Worm (Caenorhabditis elegans) whole organism, L1 larva: Measurements from ENCODE around the gene nyn-3.

Experiments used
- C04F5.9 ChIP-seq: sonication (generic microtip); optimal IDR thresholded peaks from 2 replicates; lab custom pipeline; 2016; ENCODE audit warnings: missing genetic modification characterization, missing compliant biosample characterization
- F16B12.6 ChIP-seq: fragments of 150-350 bp; optimal IDR thresholded peaks from 2 replicates; lab custom pipeline; 2014; ENCODE audit warnings: missing biosample characterization, missing genetic modification characterization
- aha-1 ChIP-seq: fragments of 150-350 bp; optimal IDR thresholded peaks from 2 replicates; lab custom pipeline; 2014; ENCODE audit warnings: missing biosample characterization, missing genetic modification characterization
- aly-2 ChIP-seq: fragments of 150-350 bp; optimal IDR thresholded peaks from 2 replicates; lab custom pipeline; 2014; ENCODE audit warnings: missing biosample characterization, missing genetic modification characterization
- ama-1 ChIP-seq: fragments of 150-350 bp; optimal IDR thresholded peaks from 2 replicates; lab custom pipeline; 2014
- blmp-1 ChIP-seq: fragments of 150-350 bp; optimal IDR thresholded peaks from 2 replicates; lab custom pipeline; 2014; ENCODE audit warnings: missing biosample characterization, missing genetic modification characterization
- ceh-63 ChIP-seq: fragments of 200-800 bp; sonication (Bioruptor generic); optimal IDR thresholded peaks from 2 replicates; lab custom pipeline; 2018; ENCODE audit warnings: mild to moderate bottlenecking, missing genetic modification characterization, missing compliant biosample characterization
- ceh-8 ChIP-seq: fragments of 200-800 bp; sonication (Bioruptor generic); optimal IDR thresholded peaks from 2 replicates; lab custom pipeline; 2018; ENCODE audit warnings: mild to moderate bottlenecking, missing genetic modification characterization, moderate library complexity, missing compliant biosample characterization
- ceh-82 ChIP-seq, 3 experiments: fragments of 150-350 bp in 1 of 3; sonication (generic microtip) in 2 of 3; optimal IDR thresholded peaks; 2 replicates each; lab custom pipeline; 2014 to 2017; ENCODE audit warnings: missing biosample characterization in 3 of 3, missing genetic modification characterization in 3 of 3
- ces-1 ChIP-seq: fragments of 150-350 bp; optimal IDR thresholded peaks from 2 replicates; lab custom pipeline; 2014; ENCODE audit warnings: missing biosample characterization, missing genetic modification reagents, missing genetic modification characterization
- dpl-1 ChIP-seq, 3 experiments: fragments of 150-350 bp in 2 of 3; sonication (generic microtip) in 1 of 3; optimal IDR thresholded peaks; 2 replicates each; lab custom pipeline; 2014 to 2017; ENCODE audit warnings: missing biosample characterization in 3 of 3, missing genetic modification characterization in 3 of 3, missing genetic modification reagents in 3 of 3
- efl-1 ChIP-seq, 4 experiments: fragments of 150-350 bp; optimal IDR thresholded peaks in 3 of 4; peaks in 1 of 4; 1 replicate in 1 of 4; 2 replicates in 3 of 4; lab custom pipeline; 2014; ENCODE audit warnings: missing biosample characterization in 2 of 4, missing genetic modification characterization in 2 of 4, missing genetic modification reagents in 2 of 4
- efl-3 ChIP-seq: fragments of 200-800 bp; sonication (Bioruptor generic); optimal IDR thresholded peaks from 2 replicates; lab custom pipeline; 2018; ENCODE audit warnings: mild to moderate bottlenecking, missing genetic modification characterization, missing compliant biosample characterization
- elt-3 ChIP-seq, 6 experiments: fragments of 150-350 bp in 1 of 6; sonication (generic microtip); optimal IDR thresholded peaks; 2 replicates each; lab custom pipeline; 2017 to 2018; ENCODE audit warnings: missing biosample characterization in 6 of 6, missing genetic modification characterization in 6 of 6, inconsistent platforms in 1 of 6
- fkh-10 ChIP-seq: sonication (generic microtip); optimal IDR thresholded peaks from 2 replicates; lab custom pipeline; 2017; ENCODE audit warnings: missing biosample characterization, missing genetic modification reagents, missing genetic modification characterization
- fkh-8 ChIP-seq: sonication (generic microtip); optimal IDR thresholded peaks from 2 replicates; lab custom pipeline; 2016; ENCODE audit warnings: mild to moderate bottlenecking, missing genetic modification characterization, missing compliant biosample characterization
- grh-1 ChIP-seq: fragments of 200-800 bp; sonication (Bioruptor generic); IDR thresholded peaks from 2 replicates; pipeline ENCODE4 v1.3.6; 2022; ENCODE audit warnings: missing genetic modification reagents, missing genetic modification characterization, missing compliant biosample characterization
- hpl-2 ChIP-seq: fragments of 150-350 bp; optimal IDR thresholded peaks from 2 replicates; lab custom pipeline; 2014; ENCODE audit warnings: missing biosample characterization, missing genetic modification reagents, missing genetic modification characterization
- isw-1 ChIP-seq: fragments of 200-800 bp; sonication (Bioruptor generic); IDR thresholded peaks from 2 replicates; pipeline ENCODE4 v1.3.6; 2022; ENCODE audit warnings: missing genetic modification characterization, missing compliant biosample characterization
- jun-1 ChIP-seq: fragments of 150-350 bp; optimal IDR thresholded peaks from 2 replicates; lab custom pipeline; 2014; ENCODE audit warnings: missing biosample characterization, missing genetic modification reagents, missing genetic modification characterization
- lin-14 ChIP-seq: fragments of 200-800 bp; sonication (Bioruptor generic); optimal IDR thresholded peaks from 2 replicates; lab custom pipeline; 2018; ENCODE audit warnings: mild to moderate bottlenecking, missing genetic modification characterization, moderate library complexity, missing compliant biosample characterization
- lin-15B ChIP-seq: fragments of 150-350 bp; sonication (generic microtip); optimal IDR thresholded peaks from 3 replicates; lab custom pipeline; 2014; ENCODE audit warnings: missing biosample characterization, missing genetic modification characterization
- lsy-2 ChIP-seq, 2 experiments: fragments of 150-350 bp; optimal IDR thresholded peaks; 2 replicates each; lab custom pipeline; 2014; ENCODE audit warnings: missing biosample characterization in 2 of 2, missing genetic modification characterization in 2 of 2
- mab-9 ChIP-seq: fragments of 200-800 bp; sonication (Bioruptor generic); IDR thresholded peaks from 2 replicates; pipeline ENCODE4 v1.3.6; 2022; ENCODE audit warnings: missing genetic modification reagents, missing genetic modification characterization, missing compliant biosample characterization
- mep-1 ChIP-seq: fragments of 150-350 bp; optimal IDR thresholded peaks from 2 replicates; lab custom pipeline; 2014; ENCODE audit warnings: missing biosample characterization, missing genetic modification characterization
- nhr-12 ChIP-seq: sonication (generic microtip); optimal IDR thresholded peaks from 2 replicates; lab custom pipeline; 2017; ENCODE audit warnings: missing biosample characterization, missing genetic modification characterization
- nhr-19 ChIP-seq: fragments of 200-800 bp; sonication (Bioruptor generic); conservative IDR thresholded peaks from 2 replicates; pipeline ENCODE4 v1.3.6; 2022; ENCODE audit warnings: missing genetic modification characterization, missing compliant biosample characterization
- nhr-20 ChIP-seq: sonication (generic microtip); optimal IDR thresholded peaks from 2 replicates; lab custom pipeline; 2016; ENCODE audit warnings: mild to moderate bottlenecking, missing genetic modification characterization, missing compliant biosample characterization
- nhr-28 ChIP-seq: fragments of 150-350 bp; optimal IDR thresholded peaks from 2 replicates; lab custom pipeline; 2014; ENCODE audit warnings: missing biosample characterization, missing genetic modification characterization
- nhr-71 ChIP-seq: sonication (generic microtip); optimal IDR thresholded peaks from 2 replicates; lab custom pipeline; 2016; ENCODE audit warnings: mild to moderate bottlenecking, missing genetic modification characterization, moderate library complexity, missing compliant biosample characterization
- nhr-76 ChIP-seq: sonication (generic microtip); optimal IDR thresholded peaks from 2 replicates; lab custom pipeline; 2017; ENCODE audit warnings: missing biosample characterization, missing genetic modification characterization
- nhr-77 ChIP-seq: fragments of 150-350 bp; optimal IDR thresholded peaks from 2 replicates; lab custom pipeline; 2014; ENCODE audit warnings: missing biosample characterization, missing genetic modification characterization
- nhr-84 ChIP-seq: sonication (generic microtip); optimal IDR thresholded peaks from 2 replicates; lab custom pipeline; 2017; ENCODE audit warnings: missing biosample characterization, missing genetic modification characterization
- nhr-85 ChIP-seq: sonication (generic microtip); peaks from one replicate; lab custom pipeline; 2016; ENCODE audit warnings: missing genetic modification characterization, inconsistent platforms, missing compliant biosample characterization
- pag-3 ChIP-seq: sonication (generic microtip); optimal IDR thresholded peaks from 2 replicates; lab custom pipeline; 2017; ENCODE audit warnings: missing genetic modification characterization, mild to moderate bottlenecking, missing compliant biosample characterization, antibody characterized with exemption, borderline replicate concordance; ENCODE audit not compliant: insufficient read depth
- pax-3 ChIP-seq: fragments of 200-800 bp; sonication (Bioruptor generic); optimal IDR thresholded peaks from 2 replicates; lab custom pipeline; 2018; ENCODE audit warnings: mild to moderate bottlenecking, missing genetic modification characterization, moderate library complexity, missing compliant biosample characterization
- pqm-1 ChIP-seq: sonication (generic microtip); optimal IDR thresholded peaks from 3 replicates; lab custom pipeline; 2017; ENCODE audit warnings: missing biosample characterization, missing genetic modification characterization
- skn-1 ChIP-seq: fragments of 150-350 bp; optimal IDR thresholded peaks from 2 replicates; lab custom pipeline; 2014; ENCODE audit warnings: missing biosample characterization, missing genetic modification characterization
- snu-23 ChIP-seq: sonication (generic microtip); optimal IDR thresholded peaks from 2 replicates; lab custom pipeline; 2016; ENCODE audit warnings: missing genetic modification characterization, missing compliant biosample characterization
- sox-4 ChIP-seq: sonication (generic microtip); optimal IDR thresholded peaks from 2 replicates; lab custom pipeline; 2016; ENCODE audit warnings: missing genetic modification characterization, missing compliant biosample characterization
- sup-37 ChIP-seq: fragments of 200-800 bp; sonication (Bioruptor generic); optimal IDR thresholded peaks from 2 replicates; lab custom pipeline; 2018; ENCODE audit warnings: mild to moderate bottlenecking, missing genetic modification characterization, missing compliant biosample characterization
- unc-130 ChIP-seq: fragments of 150-350 bp; optimal IDR thresholded peaks from 2 replicates; lab custom pipeline; 2017; ENCODE audit warnings: missing biosample characterization, missing genetic modification characterization, inconsistent platforms
- unc-30 ChIP-seq: sonication (generic microtip); optimal IDR thresholded peaks from 2 replicates; lab custom pipeline; 2017; ENCODE audit warnings: missing biosample characterization, missing genetic modification characterization
- zag-1 ChIP-seq: fragments of 150-350 bp; optimal IDR thresholded peaks from 2 replicates; lab custom pipeline; 2014; ENCODE audit warnings: missing biosample characterization, missing genetic modification characterization
- ztf-11 ChIP-seq, 2 experiments: sonication (generic microtip); optimal IDR thresholded peaks; 2 replicates each; lab custom pipeline; 2016 to 2017; ENCODE audit warnings: missing genetic modification characterization in 2 of 2, missing biosample characterization in 1 of 2, missing compliant biosample characterization in 1 of 2
- ztf-4 ChIP-seq: fragments of 150-350 bp; optimal IDR thresholded peaks from 2 replicates; lab custom pipeline; 2014; ENCODE audit warnings: missing biosample characterization, missing genetic modification characterization

nyn-3 gene

ce11 chrII:6269805-6270414 is 22.5 kb downstream of the nyn-3 start, which contains the start of gene F13H8.2 (continued):
- TF ChIP-seq zag-1 (tag; lab: Kevin White, UChicago): no peak
- peak; percentile 25 for TF ChIP-seq sox-4 (tag; lab: Kevin White, UChicago)
- peak; percentile 86 for TF ChIP-seq snu-23
- TF ChIP-seq elt-3 (tag; optimal IDR thresholded peaks at IDR 0.05; lab: Kevin White, UChicago): peak in 2 of 6 experiments; percentile 55
- no peak for TF ChIP-seq pqm-1 (tag; lab: Kevin White, UChicago)
- TF ChIP-seq nhr-20 (tag; lab: Kevin White, UChicago): peak; percentile 84
- TF ChIP-seq ama-1 (lab: Kevin White, UChicago): peak; percentile 67
- TF ChIP-seq nhr-84 (tag; lab: Kevin White, UChicago): no peak
- TF ChIP-seq grh-1 (GFP tag; lab: Robert Waterston, UW): peak; percentile 82
- peak in 1 of 2 experiments; percentile 59 for TF ChIP-seq ztf-11 (tag; optimal IDR thresholded peaks at IDR 0.05; lab: Kevin White, UChicago)
- TF ChIP-seq nhr-12 (tag; lab: Kevin White, UChicago): no peak
- TF ChIP-seq efl-1 (optimal IDR thresholded peaks at IDR 0.05; lab: Kevin White, UChicago): peak; percentile 97 to 99
- TF ChIP-seq efl-1 (GFP tag; optimal IDR thresholded peaks at IDR 0.05 in 1 of 2; lab: Kevin White, UChicago): peak; percentile 98 to 100
- TF ChIP-seq fkh-8 (tag; lab: Kevin White, UChicago): peak; percentile 68
- TF ChIP-seq C04F5.9 (tag; lab: Kevin White, UChicago): peak; percentile 58
- peak; percentile 83 for TF ChIP-seq mab-9 (GFP tag; lab: Robert Waterston, UW)
- TF ChIP-seq blmp-1 (tag; lab: Kevin White, UChicago): peak; percentile 70
- peak; percentile 96 to 98 (median 97) for TF ChIP-seq dpl-1 (GFP tag; optimal IDR thresholded peaks at IDR 0.05; lab: Kevin White, UChicago)
- TF ChIP-seq nhr-76 (tag; lab: Kevin White, UChicago): no peak
- TF ChIP-seq skn-1 (tag; lab: Kevin White, UChicago): peak; percentile 44
- peak; percentile 57 for TF ChIP-seq jun-1 (tag; lab: Kevin White, UChicago)
- peak; percentile 80 for TF ChIP-seq mep-1 (tag; lab: Kevin White, UChicago)
- TF ChIP-seq hpl-2 (GFP tag; lab: Kevin White, UChicago): no peak
- no peak for TF ChIP-seq aha-1
- TF ChIP-seq ceh-82 (tag; optimal IDR thresholded peaks at IDR 0.05; lab: Kevin White, UChicago): peak; percentile 74 to 78 (median 75)
- peak; percentile 88 for TF ChIP-seq isw-1 (GFP tag; lab: Robert Waterston, UW)
- TF ChIP-seq efl-3 (GFP tag; lab: Kevin White, UChicago): no peak
- peak; percentile 98 for TF ChIP-seq F16B12.6 (tag; lab: Kevin White, UChicago)
- TF ChIP-seq ztf-4 (tag; lab: Kevin White, UChicago): peak; percentile 47
- TF ChIP-seq lin-14 (GFP tag; lab: Kevin White, UChicago): peak; percentile 75
- peak; percentile 63 for TF ChIP-seq aly-2 (tag; lab: Kevin White, UChicago)
- TF ChIP-seq sup-37 (GFP tag; lab: Kevin White, UChicago): no peak
- peak; percentile 59 for TF ChIP-seq pax-3 (tag; lab: Kevin White, UChicago)
- peak; percentile 83 for TF ChIP-seq ceh-8 (GFP tag; lab: Kevin White, UChicago)
- peak; percentile 90 for TF ChIP-seq nhr-71 (tag; lab: Kevin White, UChicago)
- peak; percentile 20 for TF ChIP-seq fkh-10 (GFP tag; lab: Kevin White, UChicago)
- TF ChIP-seq lsy-2 (tag; optimal IDR thresholded peaks at IDR 0.05; lab: Kevin White, UChicago): peak; percentile 82 to 90
- no peak for TF ChIP-seq pag-3 (tag; lab: Kevin White, UChicago)
- TF ChIP-seq ces-1: no peak
- TF ChIP-seq ceh-63: no peak
- no peak for TF ChIP-seq unc-30 (tag; lab: Kevin White, UChicago)
- TF ChIP-seq nhr-19 (GFP tag; lab: Robert Waterston, UW): peak; percentile 89
- TF ChIP-seq nhr-28: no peak
- peak; percentile 62 for TF ChIP-seq nhr-77 (tag; lab: Kevin White, UChicago)
- TF ChIP-seq unc-130 (tag; lab: Kevin White, UChicago): peak; percentile 90
- peak; percentile 70 for TF ChIP-seq lin-15B
- peak; percentile 88 for TF ChIP-seq nhr-85 (tag; lab: Kevin White, UChicago)
